Fruit fly (Drosophila melanogaster) whole organism, embryonic: ENCODE results near the gene CG6409.
A peak's percentile ranks its signal among the peaks of the same experiment; 100 is the strongest.

Source experiments
- ATbp ChIP-seq: fragments of 200-800 bp; sonication (Bioruptor generic); optimal IDR thresholded peaks from 2 replicates; lab custom pipeline; 2017; ENCODE audit warnings: missing biosample characterization, mild to moderate bottlenecking, missing genetic modification characterization, missing genetic modification reagents
- Asciz ChIP-seq: fragments of 200-800 bp; sonication (Bioruptor generic); optimal IDR thresholded peaks from 2 replicates; lab custom pipeline; 2017; ENCODE audit warnings: missing biosample characterization, mild to moderate bottlenecking, missing genetic modification characterization, missing genetic modification reagents
- BtbVII ChIP-seq: fragments of 200-800 bp; sonication (Bioruptor generic); optimal IDR thresholded peaks from 3 replicates; lab custom pipeline; 2017; ENCODE audit warnings: missing biosample characterization, mild to moderate bottlenecking, missing genetic modification characterization
- CG10147 ChIP-seq: fragments of 200-800 bp; sonication (Bioruptor generic); optimal IDR thresholded peaks from 2 replicates; lab custom pipeline; 2019; ENCODE audit warnings: missing biosample characterization, mild to moderate bottlenecking, missing genetic modification characterization, moderate library complexity
- CG11456 ChIP-seq: fragments of 200-800 bp; sonication (Bioruptor generic); IDR thresholded peaks from 3 replicates; pipeline ENCODE4 v1.3.6; 2022; ENCODE audit warnings: missing biosample characterization, missing genetic modification characterization
- CG11504 ChIP-seq: fragments of 200-800 bp; sonication (Bioruptor generic); optimal IDR thresholded peaks from 3 replicates; lab custom pipeline; 2019; ENCODE audit warnings: missing biosample characterization, mild to moderate bottlenecking, missing genetic modification characterization, moderate library complexity
- CG12155 ChIP-seq: fragments of 200-800 bp; sonication (Bioruptor generic); optimal IDR thresholded peaks from 3 replicates; lab custom pipeline; 2016; ENCODE audit warnings: missing biosample characterization, missing genetic modification characterization
- CG12299 ChIP-seq: fragments of 200-800 bp; sonication (Bioruptor generic); optimal IDR thresholded peaks from 2 replicates; lab custom pipeline; 2018; ENCODE audit warnings: missing biosample characterization, mild to moderate bottlenecking, missing genetic modification characterization
- CG13123 ChIP-seq: fragments of 200-800 bp; sonication (Bioruptor generic); optimal IDR thresholded peaks from 2 replicates; lab custom pipeline; 2016; ENCODE audit warnings: missing biosample characterization, missing genetic modification characterization
- CG17829 ChIP-seq: fragments of 200-800 bp; optimal IDR thresholded peaks from 2 replicates; lab custom pipeline; 2019; ENCODE audit warnings: missing biosample characterization, mild to moderate bottlenecking, missing genetic modification characterization, moderate library complexity
- CG18011 ChIP-seq: fragments of 200-800 bp; sonication (Bioruptor generic); optimal IDR thresholded peaks from 2 replicates; lab custom pipeline; 2017; ENCODE audit warnings: missing biosample characterization, missing genetic modification characterization, mild to moderate bottlenecking, moderate library complexity, missing genotype
- CG2202 ChIP-seq: fragments of 200-800 bp; sonication (Bioruptor generic); optimal IDR thresholded peaks from 2 replicates; lab custom pipeline; 2018; ENCODE audit warnings: missing biosample characterization, mild to moderate bottlenecking, missing genetic modification characterization
- CG33557 ChIP-seq: fragments of 200-800 bp; sonication (Bioruptor generic); optimal IDR thresholded peaks from 2 replicates; lab custom pipeline; 2019; ENCODE audit warnings: missing biosample characterization, mild to moderate bottlenecking, missing genetic modification characterization, moderate library complexity
- CG4820 ChIP-seq: fragments of 200-800 bp; sonication (Bioruptor generic); optimal IDR thresholded peaks from 3 replicates; lab custom pipeline; 2016; ENCODE audit warnings: missing biosample characterization, missing genetic modification characterization
- CG8478 ChIP-seq: fragments of >200 bp; optimal IDR thresholded peaks from 2 replicates; lab custom pipeline; 2018
- CG8924 ChIP-seq: fragments of 200-800 bp; optimal IDR thresholded peaks from 3 replicates; lab custom pipeline; 2019; ENCODE audit warnings: missing biosample characterization, mild to moderate bottlenecking, missing genetic modification characterization, moderate library complexity
- CG9932 ChIP-seq: fragments of 200-800 bp; sonication (Bioruptor generic); IDR thresholded peaks from 2 replicates; pipeline ENCODE4 v1.3.6; 2022; ENCODE audit warnings: missing biosample characterization, missing genetic modification characterization
- CrebB ChIP-seq: fragments of 200-800 bp; sonication (Bioruptor generic); optimal IDR thresholded peaks from 3 replicates; lab custom pipeline; 2018; ENCODE audit warnings: missing biosample characterization, mild to moderate bottlenecking, missing genetic modification characterization
- ERR ChIP-seq: fragments of 200-800 bp; sonication (Bioruptor generic); optimal IDR thresholded peaks from 2 replicates; lab custom pipeline; 2016; ENCODE audit warnings: missing biosample characterization, missing genetic modification characterization
- GATAe ChIP-seq: fragments of 200-800 bp; sonication (Bioruptor generic); conservative IDR thresholded peaks from 2 replicates; pipeline ENCODE4 v1.3.6; 2022; ENCODE audit warnings: missing biosample characterization, missing genetic modification characterization
- HLH54F ChIP-seq: fragments of 200-800 bp; sonication (Bioruptor generic); optimal IDR thresholded peaks from 3 replicates; lab custom pipeline; 2016; ENCODE audit warnings: missing biosample characterization, missing genetic modification characterization
- Hand ChIP-seq: fragments of 200-800 bp; sonication (Bioruptor generic); optimal IDR thresholded peaks from 2 replicates; lab custom pipeline; 2017; ENCODE audit warnings: mild to moderate bottlenecking, missing biosample characterization, missing genetic modification reagents, missing genetic modification characterization
- HmgD ChIP-seq: fragments of 200-800 bp; sonication (Bioruptor generic); optimal IDR thresholded peaks from 3 replicates; lab custom pipeline; 2016; ENCODE audit warnings: missing biosample characterization, missing genetic modification characterization
- Med ChIP-seq: fragments of 200-800 bp; sonication (Bioruptor generic); peaks from one replicate; lab custom pipeline; 2016; ENCODE audit warnings: missing biosample characterization, missing genetic modification characterization, mild to moderate bottlenecking, inconsistent platforms, moderate library complexity
- Meics ChIP-seq: fragments of 200-800 bp; sonication (Bioruptor generic); optimal IDR thresholded peaks from 2 replicates; lab custom pipeline; 2017; ENCODE audit warnings: missing biosample characterization, mild to moderate bottlenecking, missing genetic modification characterization
- Nf-YC ChIP-seq: fragments of 200-800 bp; optimal IDR thresholded peaks from 3 replicates; lab custom pipeline; 2019; ENCODE audit warnings: missing biosample characterization, mild to moderate bottlenecking, missing genetic modification characterization, moderate library complexity
- NfI ChIP-seq: fragments of 200-800 bp; sonication (Bioruptor generic); optimal IDR thresholded peaks from 3 replicates; lab custom pipeline; 2018; ENCODE audit warnings: missing biosample characterization, mild to moderate bottlenecking, missing genetic modification characterization, moderate library complexity
- Scr ChIP-seq: fragments of 200-800 bp; sonication (Bioruptor generic); IDR thresholded peaks from 2 replicates; pipeline ENCODE4 v1.3.6; 2022; ENCODE audit warnings: missing biosample characterization, missing genetic modification characterization; ENCODE audit not compliant: partially characterized antibody
- Trl ChIP-seq, 3 experiments: fragments of >200 bp in 2 of 3; fragments of 200-800 bp in 1 of 3; sonication (Bioruptor generic) in 1 of 3; optimal IDR thresholded peaks; 2 replicates in 1 of 3; 3 replicates in 2 of 3; lab custom pipeline; 2016 to 2017; ENCODE audit warnings: missing biosample characterization in 1 of 3, missing genetic modification characterization in 1 of 3
- ara ChIP-seq: fragments of 200-800 bp; sonication (Bioruptor generic); IDR thresholded peaks from 2 replicates; pipeline ENCODE4 v1.3.6; 2022; ENCODE audit warnings: missing biosample characterization, missing genetic modification characterization
- bsh ChIP-seq, 2 experiments: fragments of 200-800 bp; sonication (Bioruptor generic); optimal IDR thresholded peaks; 2 replicates each; lab custom pipeline; 2017 to 2018; ENCODE audit warnings: mild to moderate bottlenecking in 2 of 2, missing biosample characterization in 2 of 2, missing genetic modification characterization in 2 of 2, moderate library complexity in 1 of 2
- cg ChIP-seq: fragments of 200-800 bp; sonication (Bioruptor generic); optimal IDR thresholded peaks from 3 replicates; lab custom pipeline; 2019; ENCODE audit warnings: missing biosample characterization, mild to moderate bottlenecking, missing genetic modification characterization, moderate library complexity
- ci ChIP-seq: fragments of 200-800 bp; sonication (Bioruptor generic); IDR thresholded peaks from 3 replicates; pipeline ENCODE4 v1.3.6; 2022; ENCODE audit warnings: missing biosample characterization, missing genetic modification characterization
- crol ChIP-seq: fragments of 200-800 bp; sonication (Bioruptor generic); IDR thresholded peaks from 2 replicates; pipeline ENCODE4 v1.3.6; 2022; ENCODE audit warnings: missing biosample characterization, missing genetic modification characterization
- da ChIP-seq: fragments of 200-800 bp; sonication (Bioruptor generic); optimal IDR thresholded peaks from 2 replicates; lab custom pipeline; 2016; ENCODE audit warnings: missing biosample characterization, missing genetic modification characterization
- en ChIP-seq: fragments of 200-800 bp; sonication (Bioruptor generic); optimal IDR thresholded peaks from 2 replicates; lab custom pipeline; 2016; ENCODE audit warnings: missing biosample characterization, missing genetic modification characterization
- eve ChIP-seq, 2 experiments: fragments of >200 bp; optimal IDR thresholded peaks; 2 replicates each; lab custom pipeline; 2017; ENCODE audit warnings: missing biosample characterization in 2 of 2, missing genetic modification characterization in 2 of 2
- exex ChIP-seq: fragments of 200-800 bp; sonication (Bioruptor generic); optimal IDR thresholded peaks from 4 replicates; lab custom pipeline; 2018; ENCODE audit warnings: missing biosample characterization, mild to moderate bottlenecking, missing genetic modification characterization, moderate library complexity
- fd96Cb ChIP-seq: fragments of 200-800 bp; sonication (Bioruptor generic); optimal IDR thresholded peaks from 2 replicates; lab custom pipeline; 2018; ENCODE audit warnings: missing biosample characterization, mild to moderate bottlenecking, missing genetic modification characterization, moderate library complexity
- ham ChIP-seq: fragments of 200-800 bp; sonication (Bioruptor generic); IDR thresholded peaks from 2 replicates; pipeline ENCODE4 v1.3.6; 2022; ENCODE audit warnings: missing biosample characterization, missing genetic modification characterization
- hbn ChIP-seq: fragments of 200-800 bp; sonication (Bioruptor generic); IDR thresholded peaks from 2 replicates; pipeline ENCODE4 v1.3.6; 2022; ENCODE audit warnings: missing biosample characterization, missing genetic modification characterization; ENCODE audit not compliant: partially characterized antibody
- hkb ChIP-seq, 2 experiments: fragments of 200-800 bp in 1 of 2; fragments of >200 bp in 1 of 2; sonication (Bioruptor generic) in 1 of 2; IDR thresholded peaks in 1 of 2; optimal IDR thresholded peaks in 1 of 2; 2 replicates each; pipeline versions ENCODE4 v1.3.6 to Lab custom; 2017 to 2022; ENCODE audit warnings: missing biosample characterization in 1 of 2, missing genetic modification characterization in 1 of 2
- inv ChIP-seq: fragments of 200-800 bp; sonication (Bioruptor generic); IDR thresholded peaks from 2 replicates; pipeline ENCODE4 v1.3.6; 2022; ENCODE audit warnings: missing biosample characterization, missing genetic modification characterization; ENCODE audit not compliant: partially characterized antibody
- p53 ChIP-seq: fragments of 200-800 bp; sonication (Bioruptor generic); optimal IDR thresholded peaks from 2 replicates; lab custom pipeline; 2016; ENCODE audit warnings: missing biosample characterization, missing genetic modification characterization
- pho ChIP-seq: fragments of 200-800 bp; sonication (Bioruptor generic); optimal IDR thresholded peaks from 2 replicates; lab custom pipeline; 2016; ENCODE audit warnings: missing biosample characterization, missing genetic modification characterization
- scrt ChIP-seq: fragments of 200-800 bp; sonication (Bioruptor generic); optimal IDR thresholded peaks from 2 replicates; lab custom pipeline; 2018; ENCODE audit warnings: missing biosample characterization, mild to moderate bottlenecking, missing genetic modification characterization, moderate library complexity
- seq ChIP-seq: fragments of 200-800 bp; sonication (Bioruptor generic); IDR thresholded peaks from 2 replicates; pipeline ENCODE4 v1.3.6; 2022; ENCODE audit warnings: missing biosample characterization, missing genetic modification characterization
- sug ChIP-seq: fragments of 200-800 bp; optimal IDR thresholded peaks from 2 replicates; lab custom pipeline; 2019; ENCODE audit warnings: missing biosample characterization, mild to moderate bottlenecking, missing genetic modification characterization, moderate library complexity
- tio ChIP-seq: fragments of 200-800 bp; sonication (Bioruptor generic); optimal IDR thresholded peaks from 2 replicates; lab custom pipeline; 2017; ENCODE audit warnings: missing biosample characterization, missing genetic modification characterization, inconsistent platforms
- vfl ChIP-seq: fragments of 200-800 bp; sonication (Bioruptor generic); optimal IDR thresholded peaks from 2 replicates; lab custom pipeline; 2016; ENCODE audit warnings: missing biosample characterization, missing genetic modification characterization

CG6409 gene

DNA sequence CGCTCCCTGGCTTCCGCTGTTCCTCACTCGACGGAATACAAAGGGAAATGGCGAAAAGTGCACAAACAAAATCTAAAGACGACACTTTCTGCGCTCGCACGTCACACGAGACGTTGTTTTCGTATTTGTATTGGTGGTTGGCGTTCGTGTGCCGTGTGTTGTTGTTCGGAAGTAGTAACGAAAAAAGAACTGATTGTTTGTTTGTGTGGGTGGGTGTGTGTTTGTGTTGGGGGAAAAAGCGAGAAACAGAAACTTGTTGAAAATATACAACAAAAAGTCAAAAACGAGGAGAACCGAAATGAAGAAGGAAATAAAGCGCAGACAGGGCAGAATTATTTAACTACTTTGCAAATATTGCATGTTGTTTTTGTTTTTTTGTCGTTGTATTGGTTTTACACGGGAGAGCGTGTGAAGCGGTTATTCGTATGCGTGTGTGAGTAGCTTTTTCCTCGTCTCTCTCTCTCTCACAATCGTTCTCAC is 16.1 kb upstream of the CG6409 start:
- TF ChIP-seq CG11456 (GFP tag; lab: Robert Waterston, UW) (0 out of 3 replicates have a peak, but pooled peaks have one; percentile 9), en (no peak), bsh (GFP tag; optimal IDR thresholded peaks at IDR 0.05; lab: Kevin White, UChicago) (no peak), tio (GFP tag; lab: Kevin White, UChicago) (no peak), ATbp (GFP tag; lab: Kevin White, UChicago) (no peak), eve (GFP tag; optimal IDR thresholded peaks at IDR 0.05; lab: Kevin White, UChicago) (peak in 1 of 2 experiments; percentile 85), ham (no peak), GATAe (GFP tag; lab: Robert Waterston, UW) (no peak), CG33557 (GFP tag; lab: Kevin White, UChicago) (no peak), exex (peak; percentile 27), CG12299 (tag; lab: Kevin White, UChicago) (no peak), da (peak; percentile 18), ara (GFP tag; lab: Robert Waterston, UW) (0 out of 2 replicates have a peak, but pooled peaks have one; percentile 7), Asciz (GFP tag; lab: Kevin White, UChicago) (peak; percentile 4), ERR (GFP tag; lab: Kevin White, UChicago) (no peak), fd96Cb (tag; lab: Kevin White, UChicago) (no peak), CG9932 (GFP tag; lab: Robert Waterston, UW) (no peak), vfl (GFP tag; lab: Kevin White, UChicago) (no peak), CG11504 (no peak), CG8478 (lab: Kevin White, UChicago) (peak; percentile 83), pho (GFP tag; lab: Kevin White, UChicago) (no peak), CG10147 (GFP tag; lab: Kevin White, UChicago) (peak; percentile 20), CrebB (tag; lab: Kevin White, UChicago) (no peak), sug (tag; lab: Kevin White, UChicago) (peak; percentile 23), CG4820 (GFP tag; lab: Kevin White, UChicago) (no peak), CG17829 (tag; lab: Kevin White, UChicago) (no peak), Med (GFP tag; lab: Kevin White, UChicago) (peak; percentile 54), scrt (GFP tag; lab: Kevin White, UChicago) (peak; percentile 62), HmgD (GFP tag; lab: Kevin White, UChicago) (no peak), CG18011 (no peak), NfI (no peak), CG12155 (GFP tag; lab: Kevin White, UChicago) (no peak), HLH54F (GFP tag; lab: Kevin White, UChicago) (no peak), Nf-YC (tag; lab: Kevin White, UChicago) (no peak), p53 (GFP tag; lab: Kevin White, UChicago) (no peak), inv (GFP tag; lab: Robert Waterston, UW) (no peak), hbn (GFP tag; lab: Robert Waterston, UW) (no peak), crol (GFP tag; lab: Robert Waterston, UW) (no peak), CG13123 (no peak), Scr (GFP tag; lab: Robert Waterston, UW) (no peak), Trl (optimal IDR thresholded peaks at IDR 0.05; lab: Kevin White, UChicago) (peak; percentile 47 to 83), Trl (GFP tag; optimal IDR thresholded peaks at IDR 0.05; lab: Kevin White, UChicago) (no peak), ci (GFP tag; lab: Robert Waterston, UW) (no peak), Meics (GFP tag; lab: Kevin White, UChicago) (peak; percentile 29), cg (GFP tag; lab: Kevin White, UChicago) (peak; percentile 93), CG8924 (tag; lab: Kevin White, UChicago) (no peak), CG2202 (tag; lab: Kevin White, UChicago) (no peak), seq (GFP tag; lab: Robert Waterston, UW) (no peak), BtbVII (no peak), hkb (optimal IDR thresholded peaks at IDR 0.05; lab: Kevin White, UChicago) (no peak), hkb (GFP tag; IDR thresholded peaks at IDR 0.05; lab: Robert Waterston, UW) (no peak), Hand (GFP tag; lab: Kevin White, UChicago) (no peak)
